Worm (Caenorhabditis elegans): Measurements from ENCODE around the gene hbl-1.

Gene hbl-1

ce11 chrX:5829175-5829574 lies 7.2 kb downstream of the hbl-1 start, which contains the start of gene acp-5:
Gene acp-5, plus strand, starts transcription at chrX:5829435.
- TF ChIP-seq ref-1 (GFP tag; conservative IDR thresholded peaks at IDR 0.05) (no peak), tab-1 (GFP tag; IDR thresholded peaks at IDR 0.05) (no peak), cog-1 (tag; optimal IDR thresholded peaks at IDR 0.05) (no peak), flt-1 (GFP tag; IDR thresholded peaks at IDR 0.05) (no peak), ztf-29 (GFP tag; IDR thresholded peaks at IDR 0.05) (no peak), T22C8.4 (GFP tag; IDR thresholded peaks at IDR 0.05) (no peak), klf-2 (GFP tag; conservative IDR thresholded peaks at IDR 0.05) (no peak), ztf-23 (GFP tag; IDR thresholded peaks at IDR 0.05) (no peak), med-1 (GFP tag; optimal IDR thresholded peaks at IDR 0.05; ENCODE audit: insufficient read depth) (no peak)

ce11 chrX:5831827-5832226 lies 9.9 kb downstream of the hbl-1 start:
- TF ChIP-seq med-1 (GFP tag; optimal IDR thresholded peaks at IDR 0.05; ENCODE audit: insufficient read depth) (no peak), klf-2 (GFP tag; conservative IDR thresholded peaks at IDR 0.05) (no peak), ztf-29 (GFP tag; IDR thresholded peaks at IDR 0.05) (no peak), ztf-23 (GFP tag; IDR thresholded peaks at IDR 0.05) (no peak), tab-1 (GFP tag; IDR thresholded peaks at IDR 0.05) (no peak), flt-1 (GFP tag; IDR thresholded peaks at IDR 0.05) (no peak), T22C8.4 (GFP tag; IDR thresholded peaks at IDR 0.05) (no peak), cog-1 (tag; optimal IDR thresholded peaks at IDR 0.05) (no peak), ref-1 (GFP tag; conservative IDR thresholded peaks at IDR 0.05) (no peak)

- TF ChIP-seq cog-1 (tag; optimal IDR thresholded peaks at IDR 0.05) (no peak), T22C8.4 (GFP tag; IDR thresholded peaks at IDR 0.05) (no peak), ref-1 (GFP tag; conservative IDR thresholded peaks at IDR 0.05) (no peak), ztf-23 (GFP tag; IDR thresholded peaks at IDR 0.05) (no peak), med-1 (GFP tag; optimal IDR thresholded peaks at IDR 0.05; ENCODE audit: insufficient read depth) (no peak), klf-2 (GFP tag; conservative IDR thresholded peaks at IDR 0.05) (no peak), flt-1 (GFP tag; IDR thresholded peaks at IDR 0.05) (no peak), tab-1 (GFP tag; IDR thresholded peaks at IDR 0.05) (no peak), ztf-29 (GFP tag; IDR thresholded peaks at IDR 0.05) (no peak)
Measured at ce11 chrX:5834581-5835481, 12.9 kb downstream of the hbl-1 start, which contains the start of gene F13D11.4. Gene F13D11.4, minus strand, starts transcription at chrX:5834805.

- TF ChIP-seq T22C8.4 (GFP tag; IDR thresholded peaks at IDR 0.05) (no peak), klf-2 (GFP tag; conservative IDR thresholded peaks at IDR 0.05) (no peak), med-1 (GFP tag; optimal IDR thresholded peaks at IDR 0.05; ENCODE audit: insufficient read depth) (no peak), tab-1 (GFP tag; IDR thresholded peaks at IDR 0.05) (no peak), flt-1 (GFP tag; IDR thresholded peaks at IDR 0.05) (no peak), cog-1 (tag; optimal IDR thresholded peaks at IDR 0.05) (no peak), ztf-29 (GFP tag; IDR thresholded peaks at IDR 0.05) (no peak), ref-1 (GFP tag; conservative IDR thresholded peaks at IDR 0.05) (no peak), ztf-23 (GFP tag; IDR thresholded peaks at IDR 0.05) (no peak)
Measured at ce11 chrX:5836527-5836926, 14.6 kb downstream of the hbl-1 start.

- TF ChIP-seq ztf-29 (GFP tag; IDR thresholded peaks at IDR 0.05), result no peak
- no peak for TF ChIP-seq klf-2 (GFP tag; conservative IDR thresholded peaks at IDR 0.05)
- TF ChIP-seq ref-1 (GFP tag; conservative IDR thresholded peaks at IDR 0.05), result no peak
- TF ChIP-seq ztf-23 (GFP tag; IDR thresholded peaks at IDR 0.05), result no peak
- no peak for TF ChIP-seq flt-1 (GFP tag; IDR thresholded peaks at IDR 0.05)
Measured at ce11 chrX:5837035-5837434, 15.1 kb downstream of the hbl-1 start.

ce11 chrX:5839143-5839542 lies 17.2 kb downstream of the hbl-1 start:
- no peak for TF ChIP-seq ref-1 (GFP tag; conservative IDR thresholded peaks at IDR 0.05)
- TF ChIP-seq cog-1 (tag; optimal IDR thresholded peaks at IDR 0.05), result no peak
- TF ChIP-seq ztf-23 (GFP tag; IDR thresholded peaks at IDR 0.05), result no peak
- TF ChIP-seq med-1 (GFP tag; optimal IDR thresholded peaks at IDR 0.05; ENCODE audit: insufficient read depth), result no peak
- no peak for TF ChIP-seq T22C8.4 (GFP tag; IDR thresholded peaks at IDR 0.05)
- no peak for TF ChIP-seq tab-1 (GFP tag; IDR thresholded peaks at IDR 0.05)
- no peak for TF ChIP-seq klf-2 (GFP tag; conservative IDR thresholded peaks at IDR 0.05)
- no peak for TF ChIP-seq flt-1 (GFP tag; IDR thresholded peaks at IDR 0.05)
- TF ChIP-seq ztf-29 (GFP tag; IDR thresholded peaks at IDR 0.05), result no peak

ce11 chrX:5839643-5840042 lies 17.7 kb downstream of the hbl-1 start, which contains the start of gene dct-11:
Gene dct-11, minus strand, starts transcription at chrX:5839778.
- TF ChIP-seq ztf-29 (GFP tag; IDR thresholded peaks at IDR 0.05) (no peak), med-1 (GFP tag; optimal IDR thresholded peaks at IDR 0.05; ENCODE audit: insufficient read depth) (no peak), T22C8.4 (GFP tag; IDR thresholded peaks at IDR 0.05) (no peak), cog-1 (tag; optimal IDR thresholded peaks at IDR 0.05) (no peak), flt-1 (GFP tag; IDR thresholded peaks at IDR 0.05) (no peak), ref-1 (GFP tag; conservative IDR thresholded peaks at IDR 0.05) (no peak)

ce11 chrX:5841060-5841642 lies 19.2 kb downstream of the hbl-1 start, which contains the start of gene puf-9:
Gene puf-9, plus strand, starts transcription at chrX:5841592.
- TF ChIP-seq flt-1 (GFP tag; IDR thresholded peaks at IDR 0.05) (peak; percentile 78), T22C8.4 (GFP tag; IDR thresholded peaks at IDR 0.05) (0 out of 2 replicates have a peak, but pooled peaks have one; percentile 30), cog-1 (tag; optimal IDR thresholded peaks at IDR 0.05) (peak; percentile 95), ztf-23 (GFP tag; IDR thresholded peaks at IDR 0.05) (peak; percentile 86), med-1 (GFP tag; optimal IDR thresholded peaks at IDR 0.05; ENCODE audit: insufficient read depth) (no peak)

ce11 chrX:5847268-5847667 lies 25.3 kb downstream of the hbl-1 start:
- TF ChIP-seq ztf-29 (GFP tag; IDR thresholded peaks at IDR 0.05) (no peak), klf-2 (GFP tag; conservative IDR thresholded peaks at IDR 0.05) (no peak), med-1 (GFP tag; optimal IDR thresholded peaks at IDR 0.05; ENCODE audit: insufficient read depth) (no peak), cog-1 (tag; optimal IDR thresholded peaks at IDR 0.05) (no peak), ztf-23 (GFP tag; IDR thresholded peaks at IDR 0.05) (no peak), ref-1 (GFP tag; conservative IDR thresholded peaks at IDR 0.05) (no peak), tab-1 (GFP tag; IDR thresholded peaks at IDR 0.05) (peak; percentile 57; the same call in 1 of the 2 replicates)
